Fruit fly (Drosophila melanogaster) whole organism, embryonic: Measurements from ENCODE around the gene pico.
A peak's percentile ranks its signal among the peaks of the same experiment; 100 is the strongest.

Source experiments
- Blimp-1 ChIP-seq: fragments of 200-800 bp; sonication (Bioruptor generic); optimal IDR thresholded peaks from 3 replicates; lab custom pipeline; 2018; ENCODE audit warnings: missing biosample characterization, missing genetic modification characterization, mild to moderate bottlenecking, moderate library complexity, missing genetic modification reagents
- Bteb2 ChIP-seq: fragments of 200-800 bp; sonication (Bioruptor generic); optimal IDR thresholded peaks from 2 replicates; lab custom pipeline; 2016; ENCODE audit warnings: missing biosample characterization, missing genetic modification characterization
- CG12219 ChIP-seq: fragments of 200-800 bp; sonication (Bioruptor generic); optimal IDR thresholded peaks from 3 replicates; lab custom pipeline; 2018; ENCODE audit warnings: missing biosample characterization, mild to moderate bottlenecking, missing genetic modification characterization
- CG13424 ChIP-seq: fragments of 200-800 bp; sonication (Bioruptor generic); optimal IDR thresholded peaks from 2 replicates; lab custom pipeline; 2019; ENCODE audit warnings: missing biosample characterization, mild to moderate bottlenecking, missing genetic modification characterization, moderate library complexity
- CG17359 ChIP-seq: fragments of 200-800 bp; sonication (Bioruptor generic); optimal IDR thresholded peaks from 3 replicates; lab custom pipeline; 2018; ENCODE audit warnings: missing biosample characterization, mild to moderate bottlenecking, missing genetic modification characterization, moderate library complexity
- CG18476 ChIP-seq: fragments of 200-800 bp; sonication (Bioruptor generic); optimal IDR thresholded peaks from 2 replicates; lab custom pipeline; 2016; ENCODE audit warnings: missing biosample characterization, mild to moderate bottlenecking, missing genetic modification characterization
- CG2202 ChIP-seq: fragments of 200-800 bp; sonication (Bioruptor generic); optimal IDR thresholded peaks from 2 replicates; lab custom pipeline; 2018; ENCODE audit warnings: missing biosample characterization, mild to moderate bottlenecking, missing genetic modification characterization
- CG2712 ChIP-seq: fragments of 200-800 bp; optimal IDR thresholded peaks from 3 replicates; lab custom pipeline; 2019; ENCODE audit warnings: missing biosample characterization, mild to moderate bottlenecking, missing genetic modification characterization, moderate library complexity
- CG3065 ChIP-seq: fragments of 200-800 bp; sonication (Bioruptor generic); optimal IDR thresholded peaks from 2 replicates; lab custom pipeline; 2016; ENCODE audit warnings: missing biosample characterization, missing genetic modification characterization
- CG33557 ChIP-seq: fragments of 200-800 bp; sonication (Bioruptor generic); optimal IDR thresholded peaks from 2 replicates; lab custom pipeline; 2019; ENCODE audit warnings: missing biosample characterization, mild to moderate bottlenecking, missing genetic modification characterization, moderate library complexity
- CG3407 ChIP-seq: fragments of 200-800 bp; sonication (Bioruptor generic); optimal IDR thresholded peaks from 2 replicates; lab custom pipeline; 2018; ENCODE audit warnings: missing biosample characterization, mild to moderate bottlenecking, missing genetic modification characterization
- CG3847 ChIP-seq: fragments of 200-800 bp; sonication (Bioruptor generic); IDR thresholded peaks from 2 replicates; pipeline ENCODE4 v1.3.6; 2022; ENCODE audit warnings: missing biosample characterization, missing genetic modification characterization
- CG4360 ChIP-seq: fragments of 200-800 bp; sonication (Bioruptor generic); IDR thresholded peaks from 2 replicates; pipeline ENCODE4 v1.3.6; 2022; ENCODE audit warnings: missing biosample characterization, missing genetic modification characterization
- CG6791 ChIP-seq: fragments of 200-800 bp; sonication (Bioruptor generic); IDR thresholded peaks from 3 replicates; pipeline ENCODE4 v1.3.6; 2022; ENCODE audit warnings: missing biosample characterization, missing genetic modification characterization; ENCODE audit not compliant: partially characterized antibody
- Dek ChIP-seq: fragments of 200-800 bp; sonication (Bioruptor generic); optimal IDR thresholded peaks from 3 replicates; lab custom pipeline; 2019; ENCODE audit warnings: missing biosample characterization, mild to moderate bottlenecking, missing genetic modification characterization, moderate library complexity
- Dll ChIP-seq: fragments of 200-800 bp; sonication (Bioruptor generic); IDR thresholded peaks from 4 replicates; pipeline ENCODE4 v1.3.6; 2022; ENCODE audit warnings: missing biosample characterization, missing genetic modification characterization; ENCODE audit not compliant: partially characterized antibody
- ERR ChIP-seq: fragments of 200-800 bp; sonication (Bioruptor generic); optimal IDR thresholded peaks from 2 replicates; lab custom pipeline; 2016; ENCODE audit warnings: missing biosample characterization, missing genetic modification characterization
- Ets97D ChIP-seq: fragments of 200-800 bp; sonication (Bioruptor generic); optimal IDR thresholded peaks from 3 replicates; lab custom pipeline; 2016; ENCODE audit warnings: missing biosample characterization, missing genetic modification characterization
- HLH4C ChIP-seq: fragments of 200-800 bp; sonication (Bioruptor generic); IDR thresholded peaks from 3 replicates; pipeline ENCODE4 v1.3.6; 2022; ENCODE audit warnings: missing biosample characterization, missing genetic modification characterization; ENCODE audit not compliant: partially characterized antibody
- Mad ChIP-seq: fragments of 200-800 bp; sonication (Bioruptor generic); optimal IDR thresholded peaks from 2 replicates; lab custom pipeline; 2016; ENCODE audit warnings: missing biosample characterization, missing genetic modification characterization
- PHDP ChIP-seq: fragments of 200-800 bp; sonication (Bioruptor generic); optimal IDR thresholded peaks from 3 replicates; lab custom pipeline; 2018; ENCODE audit warnings: missing biosample characterization, mild to moderate bottlenecking, missing genetic modification characterization, moderate library complexity
- Ravus ChIP-seq: fragments of 200-800 bp; sonication (Bioruptor generic); IDR thresholded peaks from 2 replicates; pipeline ENCODE4 v1.3.6; 2022; ENCODE audit warnings: missing biosample characterization, missing genetic modification characterization
- Rfx ChIP-seq: fragments of 200-800 bp; sonication (Bioruptor generic); IDR thresholded peaks from 2 replicates; pipeline ENCODE4 v1.3.6; 2022; ENCODE audit warnings: missing biosample characterization, missing genetic modification characterization
- Six4 ChIP-seq: fragments of 200-800 bp; sonication (Bioruptor generic); optimal IDR thresholded peaks from 2 replicates; lab custom pipeline; 2016; ENCODE audit warnings: missing biosample characterization, missing genetic modification characterization
- Stat92E ChIP-seq, 3 experiments: fragments of >200 bp in 2 of 3; fragments of 200-800 bp in 1 of 3; sonication (Bioruptor generic) in 1 of 3; optimal IDR thresholded peaks; 2 replicates each; lab custom pipeline; 2017 to 2019; ENCODE audit warnings: missing biosample characterization in 3 of 3, missing genetic modification characterization in 3 of 3, mild to moderate bottlenecking in 1 of 3, moderate library complexity in 1 of 3
- Tbp ChIP-seq: fragments of >200 bp; optimal IDR thresholded peaks from 2 replicates; lab custom pipeline; 2018; ENCODE audit warnings: missing biosample characterization, missing genetic modification characterization
- Xbp1 ChIP-seq: fragments of 200-800 bp; sonication (Bioruptor generic); optimal IDR thresholded peaks from 3 replicates; lab custom pipeline; 2016; ENCODE audit warnings: missing biosample characterization, mild to moderate bottlenecking, missing genetic modification characterization
- bcd ChIP-seq: fragments of 200-800 bp; sonication (Bioruptor generic); optimal IDR thresholded peaks from 2 replicates; lab custom pipeline; 2017; ENCODE audit warnings: missing biosample characterization, mild to moderate bottlenecking, missing genetic modification characterization
- dimm ChIP-seq: fragments of 200-800 bp; sonication (Bioruptor generic); IDR thresholded peaks from 2 replicates; pipeline ENCODE4 v1.3.6; 2022; ENCODE audit warnings: missing biosample characterization, missing genetic modification characterization
- disco-r ChIP-seq: fragments of 200-800 bp; sonication (Bioruptor generic); optimal IDR thresholded peaks from 2 replicates; lab custom pipeline; 2016; ENCODE audit warnings: missing biosample characterization, missing genetic modification characterization
- dpn ChIP-seq, 2 experiments: fragments of 200-800 bp; sonication (Bioruptor generic); optimal IDR thresholded peaks; 3 replicates each; lab custom pipeline; 2016; ENCODE audit warnings: missing biosample characterization in 2 of 2, missing genetic modification characterization in 2 of 2
- exex ChIP-seq: fragments of 200-800 bp; sonication (Bioruptor generic); optimal IDR thresholded peaks from 4 replicates; lab custom pipeline; 2018; ENCODE audit warnings: missing biosample characterization, mild to moderate bottlenecking, missing genetic modification characterization, moderate library complexity
- eyg ChIP-seq: fragments of 200-800 bp; sonication (Bioruptor generic); optimal IDR thresholded peaks from 3 replicates; lab custom pipeline; 2016; ENCODE audit warnings: missing biosample characterization, missing genetic modification characterization
- gem ChIP-seq: fragments of 200-800 bp; sonication (Bioruptor generic); optimal IDR thresholded peaks from 2 replicates; lab custom pipeline; 2019; ENCODE audit warnings: missing biosample characterization, mild to moderate bottlenecking, missing genetic modification characterization, moderate library complexity
- inv ChIP-seq: fragments of 200-800 bp; sonication (Bioruptor generic); IDR thresholded peaks from 2 replicates; pipeline ENCODE4 v1.3.6; 2022; ENCODE audit warnings: missing biosample characterization, missing genetic modification characterization; ENCODE audit not compliant: partially characterized antibody
- jigr1 ChIP-seq: fragments of 200-800 bp; sonication (Bioruptor generic); IDR thresholded peaks from 3 replicates; pipeline ENCODE4 v1.3.6; 2022; ENCODE audit warnings: missing biosample characterization, missing genetic modification characterization
- kay ChIP-seq: fragments of 200-800 bp; sonication (Bioruptor generic); optimal IDR thresholded peaks from 2 replicates; lab custom pipeline; 2016; ENCODE audit warnings: missing biosample characterization, missing genetic modification characterization
- ken ChIP-seq: fragments of 200-800 bp; sonication (Bioruptor generic); IDR thresholded peaks from 3 replicates; pipeline ENCODE4 v1.3.6; 2022; ENCODE audit warnings: missing biosample characterization, missing genetic modification characterization
- lola ChIP-seq, 3 experiments: fragments of >200 bp in 2 of 3; fragments of 200-800 bp in 1 of 3; sonication (Bioruptor generic) in 1 of 3; optimal IDR thresholded peaks; 2 replicates each; lab custom pipeline; 2017 to 2019; ENCODE audit warnings: missing biosample characterization in 3 of 3, missing genetic modification characterization in 3 of 3, mild to moderate bottlenecking in 1 of 3, moderate library complexity in 1 of 3
- lov ChIP-seq, 2 experiments: fragments of 200-800 bp in 1 of 2; fragments of >200 bp in 1 of 2; sonication (Bioruptor generic) in 1 of 2; IDR thresholded peaks in 1 of 2; optimal IDR thresholded peaks in 1 of 2; 2 replicates in 1 of 2; 3 replicates in 1 of 2; pipeline versions ENCODE4 v1.3.6 to Lab custom; 2017 to 2022; ENCODE audit warnings: missing biosample characterization in 1 of 2, missing genetic modification characterization in 1 of 2
- mam ChIP-seq: fragments of 200-800 bp; sonication (Bioruptor generic); optimal IDR thresholded peaks from 3 replicates; lab custom pipeline; 2016; ENCODE audit warnings: missing biosample characterization, missing genetic modification characterization
- rib ChIP-seq: fragments of 200-800 bp; sonication (Bioruptor generic); IDR thresholded peaks from 2 replicates; pipeline ENCODE4 v1.3.6; 2022; ENCODE audit warnings: missing biosample characterization, missing genetic modification characterization
- salm ChIP-seq: fragments of 200-800 bp; sonication (Bioruptor generic); optimal IDR thresholded peaks from 2 replicates; lab custom pipeline; 2018; ENCODE audit warnings: missing biosample characterization, mild to moderate bottlenecking, missing genetic modification characterization
- seq ChIP-seq: fragments of 200-800 bp; sonication (Bioruptor generic); IDR thresholded peaks from 2 replicates; pipeline ENCODE4 v1.3.6; 2022; ENCODE audit warnings: missing biosample characterization, missing genetic modification characterization
- trh ChIP-seq: fragments of 200-800 bp; sonication (Bioruptor generic); optimal IDR thresholded peaks from 2 replicates; lab custom pipeline; 2016; ENCODE audit warnings: missing biosample characterization, missing genetic modification characterization
- twi ChIP-seq: fragments of 200-800 bp; optimal IDR thresholded peaks from 2 replicates; lab custom pipeline; 2019; ENCODE audit warnings: missing biosample characterization, mild to moderate bottlenecking, missing genetic modification characterization, moderate library complexity
- zen2 ChIP-seq: fragments of 200-800 bp; sonication (Bioruptor generic); IDR thresholded peaks from 3 replicates; pipeline ENCODE4 v1.3.6; 2022; ENCODE audit warnings: missing biosample characterization, missing genetic modification characterization; ENCODE audit not compliant: partially characterized antibody

The pico gene

DNA sequence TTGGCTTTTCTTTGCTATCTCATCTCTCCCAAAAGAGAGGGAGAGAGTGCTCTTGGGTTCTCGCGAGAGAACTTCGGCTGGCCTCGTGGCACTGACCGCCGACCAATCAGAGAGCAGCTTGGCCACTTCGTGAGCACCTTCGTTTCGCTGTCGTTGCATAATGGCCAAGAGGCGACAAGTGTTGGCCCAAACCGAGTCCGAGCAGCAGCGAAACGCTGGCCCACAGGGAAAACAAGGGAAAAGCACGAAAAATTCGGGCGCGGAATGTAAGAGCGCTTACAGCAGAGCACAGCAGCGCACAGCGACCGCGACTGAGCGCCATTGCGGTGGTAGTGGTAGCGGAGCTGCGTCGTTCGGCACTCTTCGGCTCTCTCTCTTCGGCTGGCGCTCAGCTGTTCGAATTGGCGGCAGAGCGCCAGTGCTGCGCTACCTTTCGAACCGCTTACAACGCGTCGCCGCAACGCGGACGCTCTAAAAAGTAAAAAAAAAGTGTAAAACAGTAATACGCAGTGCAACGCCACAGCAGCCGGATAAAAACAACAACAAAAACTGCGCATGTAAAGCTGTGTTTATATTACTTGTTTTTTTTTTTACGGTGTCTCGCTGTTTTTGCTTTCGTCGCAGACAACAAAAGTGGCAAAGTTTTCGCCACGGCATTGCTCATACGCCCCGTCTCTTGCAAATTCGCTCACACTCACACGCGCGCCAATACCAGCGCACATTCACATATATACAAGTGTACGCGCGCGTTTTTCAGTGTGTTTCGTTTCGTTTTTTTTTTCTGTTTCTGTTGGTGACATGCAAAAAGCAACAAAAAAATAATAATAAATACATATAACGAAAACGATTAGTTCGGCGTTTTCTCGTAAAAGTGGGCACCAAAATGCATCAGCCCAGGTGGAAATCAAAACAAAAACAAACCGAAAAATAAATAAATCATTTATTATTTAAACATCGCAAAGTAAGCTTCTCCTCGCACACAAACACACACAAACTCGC, 35.4 kb upstream of the pico start (continued):
- peak; percentile 36; the same call in 1 of the 2 replicates for TF ChIP-seq Rfx (GFP tag; lab: Robert Waterston, UW)
- no peak for TF ChIP-seq Xbp1 (GFP tag; lab: Kevin White, UChicago)
- TF ChIP-seq Dll = peak; percentile 63; the same call in 2 of the 4 replicates
- TF ChIP-seq CG2712 (tag; lab: Kevin White, UChicago) = no peak
- TF ChIP-seq jigr1 (GFP tag; lab: Robert Waterston, UW) = no peak
- no peak for TF ChIP-seq CG2202 (tag; lab: Kevin White, UChicago)
- peak; percentile 12; the same call in 1 of the 2 replicates for TF ChIP-seq inv (GFP tag; lab: Robert Waterston, UW)
- TF ChIP-seq Ets97D (GFP tag; lab: Kevin White, UChicago) = no peak
- TF ChIP-seq Stat92E (GFP tag; optimal IDR thresholded peaks at IDR 0.05; lab: Kevin White, UChicago) = no peak
- no peak for TF ChIP-seq CG13424
- TF ChIP-seq Mad (GFP tag; lab: Kevin White, UChicago) = no peak
- no peak for TF ChIP-seq twi (tag; lab: Kevin White, UChicago)
- TF ChIP-seq CG18476 (GFP tag; lab: Kevin White, UChicago) = no peak
- no peak for TF ChIP-seq Tbp (GFP tag; lab: Kevin White, UChicago)
- TF ChIP-seq rib = no peak
- TF ChIP-seq Bteb2 (GFP tag; lab: Kevin White, UChicago) = no peak
- TF ChIP-seq Blimp-1 (GFP tag; lab: Kevin White, UChicago) = no peak
- 0 out of 3 replicates have a peak, but pooled peaks have one; percentile 37 for TF ChIP-seq ken (GFP tag; lab: Robert Waterston, UW)
- no peak for TF ChIP-seq kay (GFP tag; lab: Kevin White, UChicago)
- no peak for TF ChIP-seq gem (tag; lab: Kevin White, UChicago)
- peak; percentile 42; the same call in 1 of the 2 replicates for TF ChIP-seq seq (GFP tag; lab: Robert Waterston, UW)
- peak; percentile 17 for TF ChIP-seq CG17359
- TF ChIP-seq CG12219 (GFP tag; lab: Kevin White, UChicago) = no peak
- no peak for TF ChIP-seq dpn (GFP tag; optimal IDR thresholded peaks at IDR 0.05; lab: Kevin White, UChicago)
- TF ChIP-seq Dek (tag; lab: Kevin White, UChicago) = no peak
- TF ChIP-seq HLH4C (GFP tag; lab: Robert Waterston, UW) = no peak
- TF ChIP-seq CG3065 (GFP tag; lab: Kevin White, UChicago) = no peak
- no peak for TF ChIP-seq CG6791 (GFP tag; lab: Robert Waterston, UW)
- TF ChIP-seq dimm = no peak
- no peak; the same call in 1 of the 2 replicates for TF ChIP-seq CG4360 (GFP tag; lab: Robert Waterston, UW)
- no peak for TF ChIP-seq CG3407
- TF ChIP-seq CG33557 (GFP tag; lab: Kevin White, UChicago) = no peak
- TF ChIP-seq eyg (GFP tag; lab: Kevin White, UChicago) = no peak
- TF ChIP-seq Ravus (GFP tag; lab: Robert Waterston, UW) = no peak
- no peak for TF ChIP-seq lola (GFP tag; optimal IDR thresholded peaks at IDR 0.05; lab: Kevin White, UChicago)
- no peak for TF ChIP-seq bcd (GFP tag; lab: Kevin White, UChicago)
- no peak for TF ChIP-seq salm (tag; lab: Kevin White, UChicago)
- TF ChIP-seq trh (GFP tag; lab: Kevin White, UChicago) = no peak
- TF ChIP-seq PHDP = no peak
- TF ChIP-seq Six4 (GFP tag; lab: Kevin White, UChicago) = no peak
- no peak for TF ChIP-seq exex (tag; lab: Kevin White, UChicago)
- no peak for TF ChIP-seq disco-r
- TF ChIP-seq mam (GFP tag; lab: Kevin White, UChicago) = no peak
- TF ChIP-seq zen2 = peak; percentile 47; the same call in 1 of the 3 replicates
- no peak for TF ChIP-seq lov (optimal IDR thresholded peaks at IDR 0.05; lab: Kevin White, UChicago)
- peak; percentile 22; the same call in 1 of the 3 replicates for TF ChIP-seq lov (GFP tag; IDR thresholded peaks at IDR 0.05; lab: Robert Waterston, UW)
- TF ChIP-seq CG3847 (GFP tag; lab: Robert Waterston, UW) = peak; percentile 25; the same call in 1 of the 2 replicates
- TF ChIP-seq ERR (GFP tag; lab: Kevin White, UChicago) = no peak
